Worm (Caenorhabditis elegans): ENCODE data around the gene exos-8.
A peak's percentile ranks its signal among the peaks of the same experiment; 100 is the strongest.

exos-8 gene

DNA sequence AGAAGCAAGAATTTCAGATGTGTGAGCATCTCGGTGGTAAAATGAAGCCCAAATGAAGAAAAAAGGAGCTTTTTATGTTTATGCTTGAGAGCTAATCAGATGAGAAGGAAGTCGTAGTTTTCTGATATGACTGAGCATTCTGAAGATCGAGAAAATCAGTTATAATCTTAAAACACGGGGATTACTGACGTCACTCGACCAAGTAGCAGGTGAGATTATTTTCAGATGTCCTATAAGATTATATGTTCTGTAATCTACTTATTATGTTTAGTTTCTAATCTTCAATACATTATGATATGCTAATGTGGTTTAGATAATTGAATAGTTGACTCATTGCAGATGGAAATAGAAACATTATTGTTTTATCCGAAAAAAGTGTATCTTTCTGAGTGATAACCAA is 4.3 kb downstream of the exos-8 start, which contains the start of gene ins-14 (continued):
- TF ChIP-seq lin-39 (tag; optimal IDR thresholded peaks at IDR 0.05) (no peak), tbx-2 (tag; optimal IDR thresholded peaks at IDR 0.05) (no peak), fkh-4 (tag; optimal IDR thresholded peaks at IDR 0.05; ENCODE audit: borderline replicate concordance) (no peak), fkh-8 (tag; optimal IDR thresholded peaks at IDR 0.05) (peak; percentile 80), nhr-77 (tag; optimal IDR thresholded peaks at IDR 0.05) (no peak), xbp-1 (tag; optimal IDR thresholded peaks at IDR 0.05) (no peak), ztf-4 (tag; optimal IDR thresholded peaks at IDR 0.05) (no peak), ceh-8 (GFP tag; optimal IDR thresholded peaks at IDR 0.05) (no peak), lsy-2 (tag; optimal IDR thresholded peaks at IDR 0.05) (no peak), egl-27 (tag; optimal IDR thresholded peaks at IDR 0.05) (no peak), unc-62 (GFP tag; optimal IDR thresholded peaks at IDR 0.05) (no peak)

DNA sequence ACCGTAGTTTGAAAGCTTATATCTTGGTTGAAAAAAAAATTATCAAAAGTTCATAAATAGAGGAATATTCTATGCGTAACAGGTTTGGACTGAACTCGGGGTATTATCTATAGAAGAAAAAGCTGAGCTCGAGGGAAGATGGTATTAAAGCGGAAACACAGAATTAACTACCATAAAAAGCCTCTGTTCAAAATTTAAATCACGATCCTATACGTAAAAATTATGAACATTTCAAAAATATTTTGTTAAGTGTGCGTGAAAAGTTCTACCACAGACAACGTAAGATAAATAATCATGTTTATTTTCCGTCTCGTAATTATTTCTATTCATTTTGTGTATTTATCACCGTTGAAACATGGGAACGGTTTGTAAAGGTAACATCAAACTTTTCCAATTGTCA is 4.9 kb downstream of the exos-8 start, which contains the start of gene F41G3.5:
Gene F41G3.5, plus strand, starts transcription at position 301 of the 400 bp plus-strand sequence.
- no peak for TF ChIP-seq mep-1 (tag; optimal IDR thresholded peaks at IDR 0.05)
- TF ChIP-seq nhr-19 (GFP tag; conservative IDR thresholded peaks at IDR 0.05) = no peak
- TF ChIP-seq pax-3 (tag; optimal IDR thresholded peaks at IDR 0.05) = no peak
- no peak for TF ChIP-seq alr-1 (tag; optimal IDR thresholded peaks at IDR 0.05; ENCODE audit: borderline replicate concordance)
- no peak for TF ChIP-seq zip-4 (GFP tag; optimal IDR thresholded peaks at IDR 0.05)
- no peak for TF ChIP-seq nhr-237 (tag; optimal IDR thresholded peaks at IDR 0.05)
- no peak for TF ChIP-seq fos-1 (tag; optimal IDR thresholded peaks at IDR 0.05)
- no peak for TF ChIP-seq nhr-71 (tag; optimal IDR thresholded peaks at IDR 0.05)
- no peak for TF ChIP-seq ceh-88 (GFP tag; IDR thresholded peaks at IDR 0.05)
- TF ChIP-seq lin-39 (tag; optimal IDR thresholded peaks at IDR 0.05) = no peak

DNA sequence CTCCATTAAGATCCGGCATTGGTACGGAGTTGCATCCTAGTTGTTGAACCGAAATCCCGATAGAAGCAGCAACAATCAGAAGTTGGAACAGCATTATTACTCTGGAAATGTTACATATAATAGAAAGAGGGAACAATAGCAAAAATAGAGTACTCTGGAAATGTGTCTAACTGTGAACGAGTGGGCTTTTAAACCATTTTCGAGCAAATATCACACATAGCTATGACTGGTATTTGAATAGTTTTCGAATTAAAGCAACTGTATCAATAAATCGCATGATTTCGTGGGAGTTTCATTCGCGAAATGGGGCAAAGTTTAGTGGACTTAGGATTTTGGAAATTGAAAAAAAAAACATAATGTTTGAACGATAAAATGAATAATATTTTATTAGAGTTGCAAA is 7.9 kb downstream of the exos-8 start, which contains the start of gene F41G3.10:
Gene F41G3.10, minus strand, starts transcription at position 101 of the 400 bp plus-strand sequence.
- no peak for TF ChIP-seq lin-35 (GFP tag; optimal IDR thresholded peaks at IDR 0.05)
- no peak for TF ChIP-seq lir-3 (tag; optimal IDR thresholded peaks at IDR 0.05; ENCODE audit: poor library complexity)
- no peak for TF ChIP-seq nhr-47 (tag; optimal IDR thresholded peaks at IDR 0.05)
- no peak for TF ChIP-seq lin-15B (tag; optimal IDR thresholded peaks at IDR 0.05)
- TF ChIP-seq ceh-90 (tag; optimal IDR thresholded peaks at IDR 0.05) = no peak
- no peak for TF ChIP-seq lin-14 (GFP tag; optimal IDR thresholded peaks at IDR 0.05)
- no peak for TF ChIP-seq hpl-2 (GFP tag; optimal IDR thresholded peaks at IDR 0.05)
- TF ChIP-seq sox-4 (tag; optimal IDR thresholded peaks at IDR 0.05) = no peak
- no peak for TF ChIP-seq nhr-19 (GFP tag; conservative IDR thresholded peaks at IDR 0.05)
- TF ChIP-seq xbp-1 (tag; optimal IDR thresholded peaks at IDR 0.05) = no peak
- TF ChIP-seq egl-13 (tag; optimal IDR thresholded peaks at IDR 0.05) = no peak
- TF ChIP-seq isw-1 (GFP tag; IDR thresholded peaks at IDR 0.05) = no peak
- no peak for TF ChIP-seq Y116A8C.19 (tag; optimal IDR thresholded peaks at IDR 0.05; ENCODE audit: borderline replicate concordance)
- TF ChIP-seq pqm-1 (tag; optimal IDR thresholded peaks at IDR 0.05) = no peak
- no peak for TF ChIP-seq swsn-7 (tag; optimal IDR thresholded peaks at IDR 0.05)
- TF ChIP-seq fkh-8 (tag; optimal IDR thresholded peaks at IDR 0.05) = no peak

DNA sequence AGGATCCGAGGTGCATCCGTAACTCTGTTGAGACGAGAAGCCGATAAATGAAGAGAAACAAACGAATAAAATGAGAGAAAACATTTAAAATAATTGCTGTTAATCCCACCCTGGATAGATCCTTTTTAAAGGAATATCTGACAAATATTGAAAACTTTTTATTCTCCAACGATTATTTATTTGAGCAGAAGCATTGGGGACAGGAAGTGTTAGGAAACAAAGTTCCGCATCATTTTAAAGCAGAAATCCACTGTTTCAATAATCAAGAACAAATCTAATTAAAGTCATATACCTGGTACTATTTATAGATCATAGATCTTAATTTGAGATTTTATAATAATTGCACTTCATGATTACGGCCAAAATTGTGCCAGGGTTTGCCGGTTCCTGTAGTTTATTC is 9.4 kb downstream of the exos-8 start, which contains the start of gene F41G3.20:
Gene F41G3.20, minus strand, starts transcription at position 101 of the 400 bp plus-strand sequence.
- no peak for TF ChIP-seq blmp-1 (tag; optimal IDR thresholded peaks at IDR 0.05)
- no peak for TF ChIP-seq mep-1 (tag; optimal IDR thresholded peaks at IDR 0.05)
- TF ChIP-seq skn-1 (tag; optimal IDR thresholded peaks at IDR 0.05) = no peak
- no peak for TF ChIP-seq nhr-85 (tag)
- TF ChIP-seq mdl-1 (tag; optimal IDR thresholded peaks at IDR 0.05) = no peak
- no peak for TF ChIP-seq unc-86 (tag; optimal IDR thresholded peaks at IDR 0.05)
- no peak for TF ChIP-seq ceh-82 (tag; optimal IDR thresholded peaks at IDR 0.05)
- no peak for TF ChIP-seq efl-1 (optimal IDR thresholded peaks at IDR 0.05)
- TF ChIP-seq efl-1 (GFP tag; optimal IDR thresholded peaks at IDR 0.05 in 1 of 2) = no peak
- no peak for TF ChIP-seq elt-2 (tag; optimal IDR thresholded peaks at IDR 0.05)
- no peak for TF ChIP-seq grh-1 (GFP tag; IDR thresholded peaks at IDR 0.05)
- TF ChIP-seq nhr-71 (tag; optimal IDR thresholded peaks at IDR 0.05) = no peak
- no peak for TF ChIP-seq unc-98 (GFP tag; IDR thresholded peaks at IDR 0.05)
- no peak for TF ChIP-seq lin-39 (tag; optimal IDR thresholded peaks at IDR 0.05)

All from whole organism, L1 larva.